Worm (Caenorhabditis elegans): ENCODE measurements around the gene W05B2.2.

Gene W05B2.2

ce11 chrIII:10967010-10967409 is at the start of gene W05B2.2:
Gene W05B2.2 (minus strand): TSS chrIII:10967110.
- TF ChIP-seq tra-1 (GFP tag; IDR thresholded peaks at IDR 0.05) = no peak
- TF ChIP-seq ctbp-1 (GFP tag; IDR thresholded peaks at IDR 0.05) = no peak
- TF ChIP-seq nhr-102 (tag; optimal IDR thresholded peaks at IDR 0.05) = no peak
- no peak for TF ChIP-seq zip-2 (tag; optimal IDR thresholded peaks at IDR 0.05)
- no peak for TF ChIP-seq lin-15B (tag; optimal IDR thresholded peaks at IDR 0.05)
- TF ChIP-seq D1046.2 (GFP tag; IDR thresholded peaks at IDR 0.05) = no peak
- no peak for TF ChIP-seq duxl-1 (tag; optimal IDR thresholded peaks at IDR 0.05; ENCODE audit: poor library complexity)

ce11 chrIII:11012264-11012663 is 45.4 kb upstream of the W05B2.2 start, which contains the start of gene kvs-4:
Gene kvs-4 (plus strand): TSS chrIII:11012564.
- no peak for TF ChIP-seq lin-29 (GFP tag; IDR thresholded peaks at IDR 0.05)
- TF ChIP-seq F37D6.2 (tag; optimal IDR thresholded peaks at IDR 0.05) = no peak
- TF ChIP-seq D1046.2 (GFP tag; IDR thresholded peaks at IDR 0.05) = no peak
- no peak for TF ChIP-seq T26A8.4 (GFP tag; IDR thresholded peaks at IDR 0.05)
- no peak for TF ChIP-seq daf-19 (GFP tag; conservative IDR thresholded peaks at IDR 0.05)
- no peak for TF ChIP-seq gei-8 (GFP tag; optimal IDR thresholded peaks at IDR 0.05)
- TF ChIP-seq madf-5 (GFP tag; IDR thresholded peaks at IDR 0.05) = no peak
- no peak for TF ChIP-seq mes-2 (tag; optimal IDR thresholded peaks at IDR 0.05; ENCODE audit: poor library complexity, severe bottlenecking)
- no peak for TF ChIP-seq zip-11 (GFP tag; IDR thresholded peaks at IDR 0.05)
- no peak for TF ChIP-seq F44E2.7 (GFP tag; IDR thresholded peaks at IDR 0.05)

ce11 chrIII:11010597-11010996 is 43.7 kb upstream of the W05B2.2 start:
- no peak for TF ChIP-seq tag-97 (GFP tag; IDR thresholded peaks at IDR 0.05)
- peak; percentile 52 for TF ChIP-seq lin-38 (GFP tag; IDR thresholded peaks at IDR 0.05)

ce11 chrIII:11008869-11009268 is 42.0 kb upstream of the W05B2.2 start, which contains the start of gene exos-1:
Gene exos-1 (plus strand): TSS chrIII:11009043.
- TF ChIP-seq ctbp-1 (GFP tag; IDR thresholded peaks at IDR 0.05) (0 out of 2 replicates have a peak, but pooled peaks have one; percentile 39), nhr-237 (tag; optimal IDR thresholded peaks at IDR 0.05) (no peak), hlh-30 (tag; optimal IDR thresholded peaks at IDR 0.05; ENCODE audit: insufficient read depth) (no peak), duxl-1 (tag; optimal IDR thresholded peaks at IDR 0.05; ENCODE audit: poor library complexity) (no peak), F37D6.2 (tag; optimal IDR thresholded peaks at IDR 0.05) (no peak), F44E2.7 (GFP tag; IDR thresholded peaks at IDR 0.05) (no peak), dpl-1 (GFP tag; optimal IDR thresholded peaks at IDR 0.05) (no peak), ces-1 (GFP tag; optimal IDR thresholded peaks at IDR 0.05) (no peak), lin-38 (GFP tag; IDR thresholded peaks at IDR 0.05) (peak; percentile 48), nhr-10 (tag; optimal IDR thresholded peaks at IDR 0.05) (no peak), nhr-102 (tag; optimal IDR thresholded peaks at IDR 0.05) (no peak), zfp-2 (tag; optimal IDR thresholded peaks at IDR 0.05) (no peak), unc-62 (GFP tag; optimal IDR thresholded peaks at IDR 0.05 in 1 of 2) (peak in 1 of 2 experiments; percentile 45), unc-62 (tag; optimal IDR thresholded peaks at IDR 0.05) (no peak)

ce11 chrIII:11007552-11008272 is 40.8 kb upstream of the W05B2.2 start, which contains the start of the genes fipr-17 and Y48A6B.3:
Gene fipr-17 (minus strand): TSS chrIII:11007602.
Gene Y48A6B.3 (plus strand): TSS chrIII:11008222.
- TF ChIP-seq nhr-76 (tag; optimal IDR thresholded peaks at IDR 0.05) = no peak
- TF ChIP-seq ztf-7 (tag; optimal IDR thresholded peaks at IDR 0.05) = no peak
- TF ChIP-seq fkh-10 (GFP tag; optimal IDR thresholded peaks at IDR 0.05) = peak; percentile 67
- TF ChIP-seq dmd-9 (GFP tag; IDR thresholded peaks at IDR 0.05) = no peak
- peak in 1 of 2 experiments; percentile 65 for TF ChIP-seq hif-1 (tag; optimal IDR thresholded peaks at IDR 0.05)
- TF ChIP-seq dpl-1 (GFP tag; optimal IDR thresholded peaks at IDR 0.05) = peak; percentile 97
- peak; percentile 80 for TF ChIP-seq dve-1 (tag; optimal IDR thresholded peaks at IDR 0.05; ENCODE audit: insufficient read depth)
- TF ChIP-seq mep-1 (tag; optimal IDR thresholded peaks at IDR 0.05) = peak; percentile 72
- peak; percentile 76 for TF ChIP-seq lin-13 (GFP tag; optimal IDR thresholded peaks at IDR 0.05)
- TF ChIP-seq F49E8.2 (tag; optimal IDR thresholded peaks at IDR 0.05; ENCODE audit: borderline replicate concordance) = no peak
- TF ChIP-seq snpc-4 (tag; optimal IDR thresholded peaks at IDR 0.05) = no peak
- TF ChIP-seq zfp-2 (tag; optimal IDR thresholded peaks at IDR 0.05) = no peak
- TF ChIP-seq attf-4 (tag; optimal IDR thresholded peaks at IDR 0.05) = no peak
- no peak for TF ChIP-seq madf-9 (GFP tag; conservative IDR thresholded peaks at IDR 0.05)
- TF ChIP-seq ctbp-1 (GFP tag; IDR thresholded peaks at IDR 0.05) = no peak
- TF ChIP-seq pha-4 (GFP tag; IDR thresholded peaks at IDR 0.05) = no peak
- TF ChIP-seq pha-4 (tag; optimal IDR thresholded peaks at IDR 0.05) = no peak
- TF ChIP-seq nhr-48 (tag; optimal IDR thresholded peaks at IDR 0.05) = no peak
- 0 out of 2 replicates have a peak, but pooled peaks have one; percentile 63 for TF ChIP-seq nhr-42 (GFP tag; IDR thresholded peaks at IDR 0.05)
- TF ChIP-seq lsy-2 (tag; optimal IDR thresholded peaks at IDR 0.05) = peak in 1 of 2 experiments; percentile 91
